Fruit fly (Drosophila melanogaster) whole organism, prepupa: ENCODE data around the gene agt.
A peak's percentile ranks its signal among the peaks of the same experiment; 100 is the strongest.

Source experiments
- Blimp-1 ChIP-seq: fragments of 200-800 bp; sonication (Bioruptor generic); optimal IDR thresholded peaks from 3 replicates; lab custom pipeline; 2017; ENCODE audit warnings: missing biosample characterization, missing genetic modification characterization, mild to moderate bottlenecking, moderate library complexity, missing genetic modification reagents
- CG10631 ChIP-seq: fragments of 200-800 bp; sonication (Bioruptor generic); optimal IDR thresholded peaks from 2 replicates; lab custom pipeline; 2016; ENCODE audit warnings: missing biosample characterization, missing genetic modification characterization
- CG11902 ChIP-seq: fragments of 200-800 bp; sonication (Bioruptor generic); optimal IDR thresholded peaks from 3 replicates; lab custom pipeline; 2016; ENCODE audit warnings: missing biosample characterization, missing genetic modification characterization
- CG15336 ChIP-seq: fragments of 200-800 bp; sonication (Bioruptor generic); IDR thresholded peaks from 2 replicates; pipeline ENCODE4 v1.3.6; 2022; ENCODE audit warnings: missing biosample characterization, missing genetic modification characterization
- CG1621 ChIP-seq: fragments of 200-800 bp; sonication (Bioruptor generic); optimal IDR thresholded peaks from 3 replicates; lab custom pipeline; 2018; ENCODE audit warnings: missing biosample characterization, mild to moderate bottlenecking, missing genetic modification characterization
- CG16779 ChIP-seq: fragments of 200-800 bp; sonication (Bioruptor generic); optimal IDR thresholded peaks from 3 replicates; lab custom pipeline; 2017; ENCODE audit warnings: missing biosample characterization, mild to moderate bottlenecking, missing genetic modification characterization
- CG3032 ChIP-seq: fragments of 200-800 bp; optimal IDR thresholded peaks from 2 replicates; lab custom pipeline; 2019; ENCODE audit warnings: missing biosample characterization, mild to moderate bottlenecking, missing genetic modification characterization, moderate library complexity
- CG31627 ChIP-seq: fragments of 200-800 bp; sonication (Bioruptor generic); optimal IDR thresholded peaks from 3 replicates; lab custom pipeline; 2016; ENCODE audit warnings: missing biosample characterization, missing genetic modification characterization
- CG32006 ChIP-seq: fragments of 200-800 bp; sonication (Bioruptor generic); optimal IDR thresholded peaks from 3 replicates; lab custom pipeline; 2017; ENCODE audit warnings: missing biosample characterization, mild to moderate bottlenecking, missing genetic modification characterization
- CG3919 ChIP-seq: fragments of 200-800 bp; sonication (Bioruptor generic); optimal IDR thresholded peaks from 3 replicates; lab custom pipeline; 2016; ENCODE audit warnings: missing biosample characterization, missing genetic modification characterization
- CG4318 ChIP-seq: fragments of 200-800 bp; sonication (Bioruptor generic); optimal IDR thresholded peaks from 3 replicates; lab custom pipeline; 2017; ENCODE audit warnings: missing biosample characterization, mild to moderate bottlenecking, missing genetic modification characterization
- CG6163 ChIP-seq: fragments of 200-800 bp; sonication (Bioruptor generic); IDR thresholded peaks from 3 replicates; pipeline ENCODE4 v1.3.6; 2022; ENCODE audit warnings: missing biosample characterization, missing genetic modification characterization
- CG6276 ChIP-seq: fragments of 200-800 bp; sonication (Bioruptor generic); optimal IDR thresholded peaks from 2 replicates; lab custom pipeline; 2017; ENCODE audit warnings: missing biosample characterization, mild to moderate bottlenecking, missing genetic modification characterization
- CG6792 ChIP-seq: fragments of 200-800 bp; sonication (Bioruptor generic); optimal IDR thresholded peaks from 3 replicates; lab custom pipeline; 2016; ENCODE audit warnings: missing biosample characterization, missing genetic modification characterization
- CG6854 ChIP-seq: fragments of 200-800 bp; sonication (Bioruptor generic); optimal IDR thresholded peaks from 2 replicates; lab custom pipeline; 2017; ENCODE audit warnings: missing biosample characterization, mild to moderate bottlenecking, missing genetic modification characterization
- CG7368 ChIP-seq: fragments of 200-800 bp; sonication (Bioruptor generic); optimal IDR thresholded peaks from 3 replicates; lab custom pipeline; 2016; ENCODE audit warnings: missing biosample characterization, missing genetic modification characterization
- CG8119 ChIP-seq: fragments of 200-800 bp; sonication (Bioruptor generic); IDR thresholded peaks from 3 replicates; pipeline ENCODE4 v1.3.6; 2022; ENCODE audit warnings: missing biosample characterization, missing genetic modification characterization
- CG8319 ChIP-seq: fragments of 200-800 bp; sonication (Bioruptor generic); optimal IDR thresholded peaks from 3 replicates; lab custom pipeline; 2016; ENCODE audit warnings: missing biosample characterization, missing genetic modification characterization
- CG8632 ChIP-seq: fragments of 200-800 bp; sonication (Bioruptor generic); optimal IDR thresholded peaks from 3 replicates; lab custom pipeline; 2016; ENCODE audit warnings: missing biosample characterization, missing genetic modification characterization
- Eip75B ChIP-seq: fragments of 200-800 bp; sonication (Bioruptor generic); optimal IDR thresholded peaks from 3 replicates; lab custom pipeline; 2016; ENCODE audit warnings: missing biosample characterization, missing genetic modification characterization
- Eip78C ChIP-seq: fragments of 200-800 bp; sonication (Bioruptor generic); peaks from one replicate; lab custom pipeline; 2016; ENCODE audit warnings: missing biosample characterization, missing genetic modification characterization
- Ets21C ChIP-seq: fragments of 200-800 bp; sonication (Bioruptor generic); optimal IDR thresholded peaks from 3 replicates; lab custom pipeline; 2016; ENCODE audit warnings: missing biosample characterization, missing genetic modification characterization
- Ets96B ChIP-seq: fragments of 200-800 bp; optimal IDR thresholded peaks from 2 replicates; lab custom pipeline; 2019; ENCODE audit warnings: missing biosample characterization, mild to moderate bottlenecking, missing genetic modification characterization, moderate library complexity
- Hr38 ChIP-seq: sonication (Bioruptor generic); optimal IDR thresholded peaks from 2 replicates; lab custom pipeline; 2016; ENCODE audit warnings: missing biosample characterization, missing genetic modification characterization
- Lpt ChIP-seq: fragments of 200-800 bp; sonication (Bioruptor generic); optimal IDR thresholded peaks from 3 replicates; lab custom pipeline; 2016; ENCODE audit warnings: missing biosample characterization, missing genetic modification characterization
- Met ChIP-seq: fragments of 200-800 bp; sonication (Bioruptor generic); optimal IDR thresholded peaks from 3 replicates; lab custom pipeline; 2016; ENCODE audit warnings: missing biosample characterization, missing genetic modification characterization
- Smox ChIP-seq: fragments of 200-800 bp; sonication (Bioruptor generic); optimal IDR thresholded peaks from 3 replicates; lab custom pipeline; 2016; ENCODE audit warnings: missing biosample characterization, missing genetic modification characterization
- Sox14 ChIP-seq: fragments of 200-800 bp; sonication (Bioruptor generic); optimal IDR thresholded peaks from 3 replicates; lab custom pipeline; 2016; ENCODE audit warnings: missing biosample characterization, missing genetic modification characterization
- Sox15 ChIP-seq: fragments of 200-800 bp; sonication (Bioruptor generic); optimal IDR thresholded peaks from 3 replicates; lab custom pipeline; 2016; ENCODE audit warnings: missing biosample characterization, missing genetic modification characterization
- achi ChIP-seq: fragments of 200-800 bp; sonication (Bioruptor generic); optimal IDR thresholded peaks from 3 replicates; lab custom pipeline; 2016; ENCODE audit warnings: missing biosample characterization, missing genetic modification characterization
- cyc ChIP-seq: fragments of 200-800 bp; sonication (Bioruptor generic); optimal IDR thresholded peaks from 3 replicates; lab custom pipeline; 2016; ENCODE audit warnings: missing biosample characterization, missing genetic modification characterization
- dsx ChIP-seq: fragments of 200-800 bp; optimal IDR thresholded peaks from 3 replicates; lab custom pipeline; 2019; ENCODE audit warnings: missing biosample characterization, mild to moderate bottlenecking, missing genetic modification characterization, moderate library complexity; ENCODE audit not compliant: poor library complexity, severe bottlenecking
- eg ChIP-seq: fragments of 200-800 bp; sonication (Bioruptor generic); IDR thresholded peaks from 3 replicates; pipeline ENCODE4 v1.3.6; 2022; ENCODE audit warnings: missing biosample characterization, missing genetic modification characterization
- esn ChIP-seq: fragments of 200-800 bp; sonication (Bioruptor generic); optimal IDR thresholded peaks from 2 replicates; lab custom pipeline; 2016; ENCODE audit warnings: missing biosample characterization, mild to moderate bottlenecking, missing genetic modification characterization, moderate library complexity
- fd59A ChIP-seq: fragments of 200-800 bp; sonication (Bioruptor generic); optimal IDR thresholded peaks from 2 replicates; lab custom pipeline; 2017; ENCODE audit warnings: missing biosample characterization, mild to moderate bottlenecking, missing genetic modification characterization, missing genetic modification reagents
- fd85E ChIP-seq: fragments of 200-800 bp; sonication (Bioruptor generic); optimal IDR thresholded peaks from 3 replicates; lab custom pipeline; 2016; ENCODE audit warnings: missing biosample characterization, missing genetic modification characterization
- net ChIP-seq: fragments of 200-800 bp; sonication (Bioruptor generic); optimal IDR thresholded peaks from 3 replicates; lab custom pipeline; 2016; ENCODE audit warnings: missing biosample characterization, missing genetic modification characterization
- pdm3 ChIP-seq: fragments of 200-800 bp; sonication (Bioruptor generic); optimal IDR thresholded peaks from 3 replicates; lab custom pipeline; 2016; ENCODE audit warnings: missing biosample characterization, missing genetic modification characterization
- ss ChIP-seq, 2 experiments: fragments of 200-800 bp; sonication (Bioruptor generic); optimal IDR thresholded peaks; 2 replicates in 1 of 2; 3 replicates in 1 of 2; lab custom pipeline; 2017 to 2018; ENCODE audit warnings: mild to moderate bottlenecking in 2 of 2, missing biosample characterization in 2 of 2, missing genetic modification characterization in 2 of 2, moderate library complexity in 1 of 2
- svp ChIP-seq: fragments of 200-800 bp; sonication (Bioruptor generic); peaks from one replicate; lab custom pipeline; 2016; ENCODE audit warnings: missing biosample characterization, missing genetic modification characterization
- vri ChIP-seq: fragments of 200-800 bp; sonication (Bioruptor generic); optimal IDR thresholded peaks from 3 replicates; lab custom pipeline; 2016; ENCODE audit warnings: missing biosample characterization, mild to moderate bottlenecking, missing genetic modification characterization

Gene agt

DNA sequence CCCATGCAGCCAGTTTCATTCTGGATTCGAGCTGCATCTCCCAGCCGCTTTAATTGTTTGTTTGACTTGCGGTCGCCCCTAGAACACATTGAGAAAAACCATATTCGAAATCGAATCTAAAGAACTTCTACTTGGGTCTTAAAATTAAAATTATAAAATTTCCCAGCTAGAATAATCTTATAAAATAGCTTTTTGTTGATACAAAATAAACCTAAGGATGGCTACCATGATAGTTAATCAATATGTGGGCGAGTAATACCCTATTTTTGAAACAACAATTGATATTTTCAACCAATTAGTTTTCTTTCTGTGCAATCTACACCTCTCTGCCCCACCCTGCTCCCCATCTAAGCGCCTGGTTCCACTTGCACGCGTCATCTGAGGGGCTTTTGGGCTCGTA, 14.6 kb upstream of the agt start (continued):
- TF ChIP-seq CG3032 (tag; lab: Kevin White, UChicago) (peak; percentile 30), CG3919 (GFP tag; lab: Kevin White, UChicago) (peak; percentile 23), pdm3 (GFP tag; lab: Kevin White, UChicago) (no peak), CG6163 (GFP tag; lab: Robert Waterston, UW) (no peak), CG8119 (GFP tag; lab: Robert Waterston, UW) (no peak), CG1621 (tag; lab: Kevin White, UChicago) (no peak), vri (GFP tag; lab: Kevin White, UChicago) (no peak), CG6276 (no peak), cyc (GFP tag; lab: Kevin White, UChicago) (peak; percentile 43), Smox (GFP tag; lab: Kevin White, UChicago) (peak; percentile 15), CG10631 (GFP tag; lab: Kevin White, UChicago) (peak; percentile 38), dsx (GFP tag; lab: Kevin White, UChicago) (no peak), Sox15 (GFP tag; lab: Kevin White, UChicago) (no peak), Sox14 (GFP tag; lab: Kevin White, UChicago) (peak; percentile 9), Hr38 (GFP tag; lab: Kevin White, UChicago) (no peak), Ets96B (tag; lab: Kevin White, UChicago) (no peak), CG6854 (no peak), CG31627 (GFP tag; lab: Kevin White, UChicago) (peak; percentile 21), CG16779 (tag; lab: Kevin White, UChicago) (no peak), ss (GFP tag; optimal IDR thresholded peaks at IDR 0.05; lab: Kevin White, UChicago) (peak in 1 of 2 experiments; percentile 4), Met (GFP tag; lab: Kevin White, UChicago) (peak; percentile 46), Lpt (GFP tag; lab: Kevin White, UChicago) (no peak), Eip75B (GFP tag; lab: Kevin White, UChicago) (peak; percentile 3), Blimp-1 (no peak), CG32006 (GFP tag; lab: Kevin White, UChicago) (no peak), fd59A (no peak), CG15336 (GFP tag; lab: Robert Waterston, UW) (no peak), net (GFP tag; lab: Kevin White, UChicago) (no peak), achi (GFP tag; lab: Kevin White, UChicago) (peak; percentile 19), Eip78C (GFP tag; lab: Kevin White, UChicago) (peak; percentile 70), Ets21C (GFP tag; lab: Kevin White, UChicago) (no peak)

- peak; percentile 25 for TF ChIP-seq svp (GFP tag; lab: Kevin White, UChicago)
- TF ChIP-seq vri (GFP tag; lab: Kevin White, UChicago), result no peak
These were observed 12.6 kb upstream of the agt start for dm6 chr3R:6672303-6673007.

- TF ChIP-seq eg (GFP tag; lab: Robert Waterston, UW) (no peak), CG4318 (GFP tag; lab: Kevin White, UChicago) (no peak), CG32006 (GFP tag; lab: Kevin White, UChicago) (no peak), Hr38 (GFP tag; lab: Kevin White, UChicago) (no peak), CG8632 (GFP tag; lab: Kevin White, UChicago) (no peak), fd85E (GFP tag; lab: Kevin White, UChicago) (no peak), CG8319 (GFP tag; lab: Kevin White, UChicago) (no peak), CG6792 (GFP tag; lab: Kevin White, UChicago) (no peak), Eip75B (GFP tag; lab: Kevin White, UChicago) (no peak), CG3032 (tag; lab: Kevin White, UChicago) (no peak), dsx (GFP tag; lab: Kevin White, UChicago) (no peak), CG11902 (GFP tag; lab: Kevin White, UChicago) (no peak), CG7368 (GFP tag; lab: Kevin White, UChicago) (no peak), CG6163 (GFP tag; lab: Robert Waterston, UW) (no peak), Blimp-1 (no peak), esn (GFP tag; lab: Kevin White, UChicago) (no peak), achi (GFP tag; lab: Kevin White, UChicago) (no peak), fd59A (no peak)
These were observed 8.3 kb upstream of the agt start for dm6 chr3R:6668234-6668633.
